Fruit fly (Drosophila melanogaster) whole organism, pupa: ENCODE results near the gene PGAP2.

ENCODE experiments used
- CG10348 ChIP-seq: fragments of 200-800 bp; sonication (Bioruptor generic); IDR thresholded peaks from 2 replicates; pipeline ENCODE4 v1.3.6; 2022; ENCODE audit warnings: missing biosample characterization, missing genetic modification characterization
- CG13204 ChIP-seq: fragments of 200-800 bp; sonication (Bioruptor generic); optimal IDR thresholded peaks from 2 replicates; lab custom pipeline; 2018; ENCODE audit warnings: missing biosample characterization, mild to moderate bottlenecking, missing genetic modification characterization, moderate library complexity
- CG15710 ChIP-seq: fragments of 200-800 bp; sonication (Bioruptor generic); optimal IDR thresholded peaks from 2 replicates; lab custom pipeline; 2018; ENCODE audit warnings: missing biosample characterization, mild to moderate bottlenecking, missing genetic modification characterization, moderate library complexity
- CG17806 ChIP-seq: fragments of 200-800 bp; sonication (Bioruptor generic); optimal IDR thresholded peaks from 2 replicates; lab custom pipeline; 2018; ENCODE audit warnings: missing biosample characterization, mild to moderate bottlenecking, missing genetic modification characterization, moderate library complexity
- CG34367 ChIP-seq: fragments of 200-800 bp; sonication (Bioruptor generic); optimal IDR thresholded peaks from 2 replicates; lab custom pipeline; 2018; ENCODE audit warnings: missing biosample characterization, mild to moderate bottlenecking, missing genetic modification characterization
- Ets98B ChIP-seq: fragments of 200-800 bp; sonication (Bioruptor generic); IDR thresholded peaks from 2 replicates; pipeline ENCODE4 v1.3.6; 2022; ENCODE audit warnings: missing biosample characterization, missing genetic modification characterization
- gl ChIP-seq: fragments of 200-800 bp; sonication (Bioruptor generic); optimal IDR thresholded peaks from 2 replicates; lab custom pipeline; 2018; ENCODE audit warnings: missing biosample characterization, mild to moderate bottlenecking, missing genetic modification characterization

DNA sequence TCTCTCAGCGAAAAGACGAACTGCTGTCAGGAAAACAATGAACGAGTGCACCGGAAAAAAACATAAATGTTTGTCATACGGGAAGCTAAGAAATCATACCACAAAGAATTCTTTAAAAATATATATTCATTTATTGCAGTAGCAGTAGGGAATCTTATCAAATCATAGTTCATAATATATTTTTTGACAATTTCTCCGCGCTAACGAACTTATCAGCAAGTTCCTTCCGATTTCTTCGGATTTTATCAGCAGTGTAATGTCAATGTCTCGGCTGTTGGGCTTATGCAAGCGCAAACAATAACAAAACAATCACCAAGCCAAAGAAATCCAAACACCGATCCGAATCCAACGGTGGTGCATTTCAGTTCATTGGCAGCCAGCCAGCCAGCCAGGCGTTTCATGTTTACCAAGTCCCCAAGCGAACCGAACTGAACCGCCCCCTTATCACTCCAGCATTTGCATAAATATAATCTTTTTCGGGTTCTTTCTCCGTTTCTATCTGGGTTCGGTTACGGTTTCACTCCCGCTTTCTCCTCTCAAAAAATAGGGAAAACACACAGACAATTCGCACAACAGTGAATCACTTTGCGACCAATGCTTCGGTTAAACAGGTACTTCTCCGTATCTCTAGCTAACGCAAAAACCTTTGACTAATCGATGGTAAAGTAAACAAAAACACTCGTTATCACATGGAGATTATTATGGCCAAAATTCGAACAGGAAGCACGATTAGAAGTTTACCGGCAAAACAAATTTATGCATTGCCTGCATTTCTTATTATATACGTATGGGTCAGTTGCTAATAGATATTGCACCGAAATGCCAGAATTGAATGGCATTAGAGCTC lies 8.4 kb upstream of the PGAP2 start:
- TF ChIP-seq gl (tag; lab: Kevin White, UChicago): no peak
- TF ChIP-seq CG15710 (tag; lab: Kevin White, UChicago): peak; percentile 23
- no peak for TF ChIP-seq CG34367 (tag; lab: Kevin White, UChicago)
- TF ChIP-seq Ets98B: 0 out of 2 replicates have a peak, but pooled peaks have one; percentile 8
- no peak for TF ChIP-seq CG10348 (GFP tag; lab: Robert Waterston, UW)
- TF ChIP-seq CG17806 (tag; lab: Kevin White, UChicago): no peak
- no peak for TF ChIP-seq CG13204
